Worm (Caenorhabditis elegans) whole organism, L1 larva: ENCODE measurements around the gene Y48A6B.8.

ENCODE experiments used
- C04F5.9 ChIP-seq: sonication (generic microtip); optimal IDR thresholded peaks from 2 replicates; lab custom pipeline; 2016; ENCODE audit warnings: missing genetic modification characterization, missing compliant biosample characterization
- F16B12.6 ChIP-seq: fragments of 150-350 bp; optimal IDR thresholded peaks from 2 replicates; lab custom pipeline; 2014; ENCODE audit warnings: missing biosample characterization, missing genetic modification characterization
- Y116A8C.19 ChIP-seq: sonication (generic microtip); optimal IDR thresholded peaks from 2 replicates; lab custom pipeline; 2016; ENCODE audit warnings: missing compliant biosample characterization, missing genetic modification characterization, borderline replicate concordance
- alr-1 ChIP-seq: fragments of 200-800 bp; sonication (Bioruptor generic); optimal IDR thresholded peaks from 2 replicates; lab custom pipeline; 2018; ENCODE audit warnings: borderline replicate concordance, mild to moderate bottlenecking, missing genetic modification characterization, missing compliant biosample characterization
- blmp-1 ChIP-seq: fragments of 150-350 bp; optimal IDR thresholded peaks from 2 replicates; lab custom pipeline; 2014; ENCODE audit warnings: missing biosample characterization, missing genetic modification characterization
- ceh-8 ChIP-seq: fragments of 200-800 bp; sonication (Bioruptor generic); optimal IDR thresholded peaks from 2 replicates; lab custom pipeline; 2018; ENCODE audit warnings: mild to moderate bottlenecking, missing genetic modification characterization, moderate library complexity, missing compliant biosample characterization
- efl-1 ChIP-seq, 4 experiments: fragments of 150-350 bp; optimal IDR thresholded peaks in 3 of 4; peaks in 1 of 4; 1 replicate in 1 of 4; 2 replicates in 3 of 4; lab custom pipeline; 2014; ENCODE audit warnings: missing biosample characterization in 2 of 4, missing genetic modification characterization in 2 of 4, missing genetic modification reagents in 2 of 4
- efl-3 ChIP-seq: fragments of 200-800 bp; sonication (Bioruptor generic); optimal IDR thresholded peaks from 2 replicates; lab custom pipeline; 2018; ENCODE audit warnings: mild to moderate bottlenecking, missing genetic modification characterization, missing compliant biosample characterization
- egl-13 ChIP-seq: sonication (generic microtip); optimal IDR thresholded peaks from 2 replicates; lab custom pipeline; 2016; ENCODE audit warnings: missing genotype, missing genetic modification reagents, missing genetic modification characterization, missing compliant biosample characterization
- egl-27 ChIP-seq, 2 experiments: fragments of 150-350 bp in 1 of 2; sonication (generic microtip); optimal IDR thresholded peaks; 3 replicates each; lab custom pipeline; 2017 to 2018; ENCODE audit warnings: missing biosample characterization in 2 of 2, missing genetic modification characterization in 2 of 2, missing genetic modification reagents in 2 of 2
- elt-3 ChIP-seq, 6 experiments: fragments of 150-350 bp in 1 of 6; sonication (generic microtip); optimal IDR thresholded peaks; 2 replicates each; lab custom pipeline; 2017 to 2018; ENCODE audit warnings: missing biosample characterization in 6 of 6, missing genetic modification characterization in 6 of 6, inconsistent platforms in 1 of 6
- hlh-17 ChIP-seq: fragments of 200-800 bp; sonication (Bioruptor generic); optimal IDR thresholded peaks from 2 replicates; lab custom pipeline; 2018; ENCODE audit warnings: missing genetic modification characterization, mild to moderate bottlenecking, missing compliant biosample characterization, moderate library complexity, borderline replicate concordance
- jun-1 ChIP-seq: fragments of 150-350 bp; optimal IDR thresholded peaks from 2 replicates; lab custom pipeline; 2014; ENCODE audit warnings: missing biosample characterization, missing genetic modification reagents, missing genetic modification characterization
- lin-14 ChIP-seq: fragments of 200-800 bp; sonication (Bioruptor generic); optimal IDR thresholded peaks from 2 replicates; lab custom pipeline; 2018; ENCODE audit warnings: mild to moderate bottlenecking, missing genetic modification characterization, moderate library complexity, missing compliant biosample characterization
- mab-9 ChIP-seq: fragments of 200-800 bp; sonication (Bioruptor generic); IDR thresholded peaks from 2 replicates; pipeline ENCODE4 v1.3.6; 2022; ENCODE audit warnings: missing genetic modification reagents, missing genetic modification characterization, missing compliant biosample characterization
- nhr-12 ChIP-seq: sonication (generic microtip); optimal IDR thresholded peaks from 2 replicates; lab custom pipeline; 2017; ENCODE audit warnings: missing biosample characterization, missing genetic modification characterization
- nhr-19 ChIP-seq: fragments of 200-800 bp; sonication (Bioruptor generic); conservative IDR thresholded peaks from 2 replicates; pipeline ENCODE4 v1.3.6; 2022; ENCODE audit warnings: missing genetic modification characterization, missing compliant biosample characterization
- nhr-47 ChIP-seq: sonication (generic microtip); optimal IDR thresholded peaks from 2 replicates; lab custom pipeline; 2016; ENCODE audit warnings: mild to moderate bottlenecking, missing genetic modification characterization, moderate library complexity, missing compliant biosample characterization
- nhr-71 ChIP-seq: sonication (generic microtip); optimal IDR thresholded peaks from 2 replicates; lab custom pipeline; 2016; ENCODE audit warnings: mild to moderate bottlenecking, missing genetic modification characterization, moderate library complexity, missing compliant biosample characterization
- nhr-77 ChIP-seq: fragments of 150-350 bp; optimal IDR thresholded peaks from 2 replicates; lab custom pipeline; 2014; ENCODE audit warnings: missing biosample characterization, missing genetic modification characterization
- nhr-85 ChIP-seq: sonication (generic microtip); peaks from one replicate; lab custom pipeline; 2016; ENCODE audit warnings: missing genetic modification characterization, inconsistent platforms, missing compliant biosample characterization
- pag-3 ChIP-seq: sonication (generic microtip); optimal IDR thresholded peaks from 2 replicates; lab custom pipeline; 2017; ENCODE audit warnings: missing genetic modification characterization, mild to moderate bottlenecking, missing compliant biosample characterization, antibody characterized with exemption, borderline replicate concordance; ENCODE audit not compliant: insufficient read depth
- snpc-4 ChIP-seq: fragments of 150-350 bp; optimal IDR thresholded peaks from 2 replicates; lab custom pipeline; 2014; ENCODE audit warnings: missing biosample characterization, missing genetic modification characterization
- snu-23 ChIP-seq: sonication (generic microtip); optimal IDR thresholded peaks from 2 replicates; lab custom pipeline; 2016; ENCODE audit warnings: missing genetic modification characterization, missing compliant biosample characterization
- sptf-1 ChIP-seq: fragments of 150-350 bp; optimal IDR thresholded peaks from 2 replicates; lab custom pipeline; 2014; ENCODE audit warnings: missing biosample characterization, missing genetic modification characterization
- swsn-7 ChIP-seq: sonication (generic microtip); optimal IDR thresholded peaks from 2 replicates; lab custom pipeline; 2016; ENCODE audit warnings: missing genetic modification characterization, missing compliant biosample characterization
- tlp-1 ChIP-seq: fragments of 150-350 bp; optimal IDR thresholded peaks from 2 replicates; lab custom pipeline; 2014; ENCODE audit warnings: missing biosample characterization, missing genetic modification characterization
- unc-62 ChIP-seq: fragments of 150-350 bp; optimal IDR thresholded peaks from 2 replicates; lab custom pipeline; 2014; ENCODE audit warnings: missing biosample characterization, missing genetic modification reagents, missing genetic modification characterization
- unc-98 ChIP-seq: fragments of 200-800 bp; sonication (Bioruptor generic); IDR thresholded peaks from 2 replicates; pipeline ENCODE4 v1.3.6; 2022; ENCODE audit warnings: missing genetic modification characterization, missing compliant biosample characterization
- xbp-1 ChIP-seq: sonication (generic microtip); optimal IDR thresholded peaks from 2 replicates; lab custom pipeline; 2016; ENCODE audit warnings: missing genetic modification characterization, missing compliant biosample characterization
- zag-1 ChIP-seq: fragments of 150-350 bp; optimal IDR thresholded peaks from 2 replicates; lab custom pipeline; 2014; ENCODE audit warnings: missing biosample characterization, missing genetic modification characterization

The Y48A6B.8 gene

ce11 chrIII:10989491-10990032 is 39.7 kb downstream of the Y48A6B.8 start (continued):
- TF ChIP-seq snpc-4, result peak; percentile 100
- no peak for TF ChIP-seq hlh-17 (GFP tag; lab: Kevin White, UChicago)
- peak; percentile 92 for TF ChIP-seq efl-3 (GFP tag; lab: Kevin White, UChicago)
- peak; percentile 98 for TF ChIP-seq swsn-7 (tag; lab: Kevin White, UChicago)
- peak; percentile 88 for TF ChIP-seq C04F5.9
- peak; percentile 98 for TF ChIP-seq snu-23 (GFP tag; lab: Kevin White, UChicago)
- TF ChIP-seq alr-1, result no peak
- peak; percentile 98 for TF ChIP-seq egl-13 (tag; lab: Kevin White, UChicago)
- TF ChIP-seq jun-1, result peak; percentile 97
- TF ChIP-seq egl-27 (tag; optimal IDR thresholded peaks at IDR 0.05; lab: Kevin White, UChicago), result peak; percentile 79 to 85
- peak; percentile 11 for TF ChIP-seq unc-62 (GFP tag; lab: Kevin White, UChicago)

- TF ChIP-seq xbp-1 (tag; lab: Kevin White, UChicago) (no peak), efl-1 (optimal IDR thresholded peaks at IDR 0.05; lab: Kevin White, UChicago) (no peak), efl-1 (GFP tag; optimal IDR thresholded peaks at IDR 0.05 in 1 of 2; lab: Kevin White, UChicago) (no peak), sptf-1 (tag; lab: Kevin White, UChicago) (no peak), nhr-19 (GFP tag; lab: Robert Waterston, UW) (0 out of 2 replicates have a peak, but pooled peaks have one; percentile 5), lin-14 (GFP tag; lab: Kevin White, UChicago) (peak; percentile 51), zag-1 (tag; lab: Kevin White, UChicago) (no peak), mab-9 (GFP tag; lab: Robert Waterston, UW) (no peak), snu-23 (GFP tag; lab: Kevin White, UChicago) (peak; percentile 26), nhr-85 (tag; lab: Kevin White, UChicago) (peak; percentile 63), ceh-8 (GFP tag; lab: Kevin White, UChicago) (no peak)
Observed at ce11 chrIII:10987561-10988184, 41.6 kb downstream of the Y48A6B.8 start, which contains the start of gene col-94. Gene col-94, minus strand, starts transcription at chrIII:10987873.

DNA sequence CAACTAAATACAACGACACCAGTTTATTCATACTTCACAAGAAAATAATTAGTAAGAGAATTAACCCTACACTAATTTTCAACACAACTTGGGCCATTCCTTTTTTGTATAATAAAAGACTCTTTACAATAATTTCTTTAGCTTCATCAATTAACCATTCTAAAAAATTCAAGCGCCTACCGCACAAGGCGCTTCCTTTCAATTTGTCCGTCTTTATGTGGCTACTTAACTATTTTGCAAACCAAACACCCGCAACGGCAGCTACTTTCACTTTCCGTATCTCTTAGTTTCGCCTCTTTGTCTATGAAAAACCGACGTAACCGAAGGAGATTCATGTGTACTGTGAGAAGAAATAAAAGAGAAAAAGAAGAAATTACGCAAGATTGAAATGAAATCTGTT is 42.8 kb downstream of the Y48A6B.8 start:
- TF ChIP-seq blmp-1 (tag; lab: Kevin White, UChicago) (peak; percentile 57), nhr-47 (tag; lab: Kevin White, UChicago) (peak; percentile 2), nhr-85 (tag; lab: Kevin White, UChicago) (peak; percentile 30)

DNA sequence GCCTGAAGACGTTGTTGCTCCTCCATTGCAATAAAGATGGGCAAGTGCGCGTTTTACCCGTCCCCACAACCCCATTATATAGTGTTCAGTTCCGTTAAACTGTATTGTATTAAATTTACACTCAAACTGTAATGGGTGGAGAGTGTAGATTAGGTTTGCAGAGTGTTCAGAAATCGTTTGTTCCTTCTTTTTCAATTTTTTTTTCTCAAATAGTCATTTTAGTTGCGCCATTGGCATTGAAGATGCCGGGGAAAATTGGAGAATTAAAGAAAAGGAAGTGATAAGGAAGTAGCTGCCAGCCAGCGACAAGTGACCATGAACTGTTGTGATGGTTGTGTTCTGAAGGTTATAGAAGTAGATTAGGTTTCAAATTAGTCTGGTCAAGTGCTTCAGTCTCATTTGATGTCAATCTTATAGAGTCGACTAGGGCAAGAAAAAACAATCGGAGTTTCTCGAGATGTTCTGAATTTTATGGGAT is 43.6 kb downstream of the Y48A6B.8 start, which contains the start of gene col-93:
Gene col-93 (minus strand): TSS at position 51 of the 478 bp plus-strand sequence.
- TF ChIP-seq nhr-77 (tag; lab: Kevin White, UChicago) (no peak), elt-3 (tag; optimal IDR thresholded peaks at IDR 0.05; lab: Kevin White, UChicago) (peak in 1 of 6 experiments; percentile 28), pag-3 (tag; lab: Kevin White, UChicago) (peak; percentile 86), nhr-85 (tag; lab: Kevin White, UChicago) (peak; percentile 79)
- TF ChIP-seq, all 84 proteins: peak for 3

DNA sequence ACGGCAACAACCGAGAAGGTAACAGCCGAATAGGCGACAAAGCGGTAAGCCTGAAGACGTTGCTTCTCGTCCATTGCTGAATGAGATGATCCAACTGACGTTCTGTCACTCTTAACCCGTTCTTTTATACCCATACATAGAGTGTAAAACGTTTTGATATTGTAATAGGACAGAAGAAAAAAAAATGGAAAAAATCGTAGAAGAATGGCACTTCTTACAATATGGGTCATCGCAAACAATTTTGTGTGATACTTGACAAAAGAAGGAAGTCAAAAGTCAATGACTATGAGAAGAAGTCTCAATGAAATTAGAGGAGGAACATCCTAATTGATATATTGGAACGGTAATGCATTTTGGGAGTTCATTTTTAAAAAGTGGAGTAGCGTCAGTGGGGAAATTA is 46.1 kb downstream of the Y48A6B.8 start, which contains the start of gene col-92:
Gene col-92 (minus strand): TSS at position 101 of the 400 bp plus-strand sequence.
- TF ChIP-seq pag-3 (tag; lab: Kevin White, UChicago) (no peak), F16B12.6 (tag; lab: Kevin White, UChicago) (no peak), tlp-1 (tag; lab: Kevin White, UChicago) (no peak), nhr-71 (no peak), unc-98 (GFP tag; lab: Robert Waterston, UW) (no peak), mab-9 (GFP tag; lab: Robert Waterston, UW) (no peak), egl-27 (tag; optimal IDR thresholded peaks at IDR 0.05; lab: Kevin White, UChicago) (no peak), nhr-12 (tag; lab: Kevin White, UChicago) (no peak), Y116A8C.19 (tag; lab: Kevin White, UChicago) (no peak)
